Fruit fly (Drosophila melanogaster) whole organism, embryonic: Measurements from ENCODE around the gene CG5762.

Experiments
- CG10267 ChIP-seq: fragments of 200-800 bp; sonication (Bioruptor generic); optimal IDR thresholded peaks from 2 replicates; lab custom pipeline; 2018; ENCODE audit warnings: missing biosample characterization, mild to moderate bottlenecking, missing genetic modification characterization, moderate library complexity
- CG10366 ChIP-seq: fragments of 200-800 bp; sonication (Bioruptor generic); IDR thresholded peaks from 2 replicates; pipeline ENCODE4 v1.3.6; 2022; ENCODE audit warnings: missing biosample characterization, missing genetic modification characterization
- CG14860 ChIP-seq: fragments of 200-800 bp; sonication (Bioruptor generic); IDR thresholded peaks from 3 replicates; pipeline ENCODE4 v1.3.6; 2022; ENCODE audit warnings: missing biosample characterization, missing genetic modification characterization; ENCODE audit not compliant: partially characterized antibody
- CG1647 ChIP-seq: fragments of 200-800 bp; sonication (Bioruptor generic); optimal IDR thresholded peaks from 3 replicates; lab custom pipeline; 2016; ENCODE audit warnings: missing biosample characterization, missing genetic modification characterization
- CG16813 ChIP-seq: fragments of 200-800 bp; sonication (Bioruptor generic); IDR thresholded peaks from 3 replicates; pipeline ENCODE4 v1.3.6; 2022; ENCODE audit warnings: missing biosample characterization, missing genetic modification characterization; ENCODE audit not compliant: partially characterized antibody
- CG17912 ChIP-seq: fragments of 200-800 bp; sonication (Bioruptor generic); optimal IDR thresholded peaks from 2 replicates; lab custom pipeline; 2018; ENCODE audit warnings: missing biosample characterization, mild to moderate bottlenecking, missing genetic modification characterization
- CG1832 ChIP-seq: fragments of 200-800 bp; sonication (Bioruptor generic); optimal IDR thresholded peaks from 2 replicates; lab custom pipeline; 2017; ENCODE audit warnings: missing biosample characterization, mild to moderate bottlenecking, missing genetic modification characterization, inconsistent platforms
- CG2889 ChIP-seq: fragments of 200-800 bp; sonication (Bioruptor generic); IDR thresholded peaks from 3 replicates; pipeline ENCODE4 v1.3.6; 2022; ENCODE audit warnings: missing biosample characterization, missing genetic modification characterization
- CG30403 ChIP-seq: fragments of 200-800 bp; sonication (Bioruptor generic); optimal IDR thresholded peaks from 3 replicates; lab custom pipeline; 2016; ENCODE audit warnings: missing biosample characterization, missing genetic modification characterization
- CG32767 ChIP-seq: fragments of 200-800 bp; sonication (Bioruptor generic); IDR thresholded peaks from 2 replicates; pipeline ENCODE4 v1.3.6; 2022; ENCODE audit warnings: missing biosample characterization, missing genetic modification characterization
- CG34376 ChIP-seq: fragments of 200-800 bp; sonication (Bioruptor generic); optimal IDR thresholded peaks from 2 replicates; lab custom pipeline; 2018; ENCODE audit warnings: missing biosample characterization, mild to moderate bottlenecking, missing genetic modification characterization
- CG4424 ChIP-seq: fragments of 200-800 bp; sonication (Bioruptor generic); optimal IDR thresholded peaks from 3 replicates; lab custom pipeline; 2016; ENCODE audit warnings: missing biosample characterization, missing genetic modification characterization
- CG4707 ChIP-seq: fragments of 200-800 bp; sonication (Bioruptor generic); optimal IDR thresholded peaks from 2 replicates; lab custom pipeline; 2018; ENCODE audit warnings: missing biosample characterization, mild to moderate bottlenecking, missing genetic modification characterization, moderate library complexity
- CG6654 ChIP-seq: fragments of 200-800 bp; sonication (Bioruptor generic); optimal IDR thresholded peaks from 2 replicates; lab custom pipeline; 2017; ENCODE audit warnings: missing biosample characterization, mild to moderate bottlenecking, missing genetic modification characterization
- CG6791 ChIP-seq: fragments of 200-800 bp; sonication (Bioruptor generic); IDR thresholded peaks from 3 replicates; pipeline ENCODE4 v1.3.6; 2022; ENCODE audit warnings: missing biosample characterization, missing genetic modification characterization; ENCODE audit not compliant: partially characterized antibody
- CG8359 ChIP-seq: fragments of 200-800 bp; sonication (Bioruptor generic); optimal IDR thresholded peaks from 2 replicates; lab custom pipeline; 2017; ENCODE audit warnings: missing biosample characterization, mild to moderate bottlenecking, missing genetic modification characterization, borderline replicate concordance
- CG8478 ChIP-seq: fragments of >200 bp; optimal IDR thresholded peaks from 2 replicates; lab custom pipeline; 2018
- CG9215 ChIP-seq: fragments of 200-800 bp; sonication (Bioruptor generic); IDR thresholded peaks from 2 replicates; pipeline ENCODE4 v1.3.6; 2022; ENCODE audit warnings: missing biosample characterization, missing genetic modification characterization
- CTCF ChIP-seq: fragments of 200-800 bp; sonication (Bioruptor generic); optimal IDR thresholded peaks from 2 replicates; lab custom pipeline; 2017; ENCODE audit warnings: missing biosample characterization, mild to moderate bottlenecking, missing genetic modification characterization, moderate library complexity
- Dip3 ChIP-seq: fragments of 200-800 bp; sonication (Bioruptor generic); optimal IDR thresholded peaks from 3 replicates; lab custom pipeline; 2016; ENCODE audit warnings: missing biosample characterization, missing genetic modification characterization
- E2f2 ChIP-seq: fragments of 200-800 bp; sonication (Bioruptor generic); IDR thresholded peaks from 2 replicates; pipeline ENCODE4 v1.3.6; 2022; ENCODE audit warnings: missing biosample characterization, missing genetic modification characterization
- MTF-1 ChIP-seq: fragments of 200-800 bp; sonication (Bioruptor generic); optimal IDR thresholded peaks from 2 replicates; lab custom pipeline; 2018; ENCODE audit warnings: missing biosample characterization, mild to moderate bottlenecking, missing genetic modification characterization, borderline replicate concordance
- Myb ChIP-seq: fragments of 200-800 bp; sonication (Bioruptor generic); optimal IDR thresholded peaks from 2 replicates; lab custom pipeline; 2016; ENCODE audit warnings: missing biosample characterization, missing genetic modification characterization
- Rfx ChIP-seq: fragments of 200-800 bp; sonication (Bioruptor generic); IDR thresholded peaks from 2 replicates; pipeline ENCODE4 v1.3.6; 2022; ENCODE audit warnings: missing biosample characterization, missing genetic modification characterization
- Scr ChIP-seq: fragments of 200-800 bp; sonication (Bioruptor generic); IDR thresholded peaks from 2 replicates; pipeline ENCODE4 v1.3.6; 2022; ENCODE audit warnings: missing biosample characterization, missing genetic modification characterization; ENCODE audit not compliant: partially characterized antibody
- Sox102F ChIP-seq: fragments of 200-800 bp; sonication (Bioruptor generic); optimal IDR thresholded peaks from 2 replicates; lab custom pipeline; 2018; ENCODE audit warnings: missing biosample characterization, mild to moderate bottlenecking, missing genetic modification characterization, moderate library complexity
- az2 ChIP-seq: fragments of 200-800 bp; sonication (Bioruptor generic); optimal IDR thresholded peaks from 3 replicates; lab custom pipeline; 2016; ENCODE audit warnings: missing biosample characterization, missing genetic modification characterization
- bbx ChIP-seq: fragments of 200-800 bp; sonication (Bioruptor generic); IDR thresholded peaks from 2 replicates; pipeline ENCODE4 v1.3.6; 2022; ENCODE audit warnings: missing biosample characterization, missing genetic modification characterization; ENCODE audit not compliant: partially characterized antibody
- cg ChIP-seq: fragments of 200-800 bp; sonication (Bioruptor generic); optimal IDR thresholded peaks from 3 replicates; lab custom pipeline; 2019; ENCODE audit warnings: missing biosample characterization, mild to moderate bottlenecking, missing genetic modification characterization, moderate library complexity
- chinmo ChIP-seq: fragments of 200-800 bp; sonication (Bioruptor generic); IDR thresholded peaks from 4 replicates; pipeline ENCODE4 v1.3.6; 2022; ENCODE audit warnings: missing biosample characterization, missing genetic modification characterization; ENCODE audit not compliant: partially characterized antibody
- disco-r ChIP-seq: fragments of 200-800 bp; sonication (Bioruptor generic); optimal IDR thresholded peaks from 2 replicates; lab custom pipeline; 2016; ENCODE audit warnings: missing biosample characterization, missing genetic modification characterization
- fd3F ChIP-seq: fragments of 200-800 bp; sonication (Bioruptor generic); optimal IDR thresholded peaks from 2 replicates; lab custom pipeline; 2018; ENCODE audit warnings: missing biosample characterization, mild to moderate bottlenecking, missing genetic modification characterization, moderate library complexity
- hkb ChIP-seq, 2 experiments: fragments of 200-800 bp in 1 of 2; fragments of >200 bp in 1 of 2; sonication (Bioruptor generic) in 1 of 2; IDR thresholded peaks in 1 of 2; optimal IDR thresholded peaks in 1 of 2; 2 replicates each; pipeline versions ENCODE4 v1.3.6 to Lab custom; 2017 to 2022; ENCODE audit warnings: missing biosample characterization in 1 of 2, missing genetic modification characterization in 1 of 2
- klu ChIP-seq: fragments of 200-800 bp; sonication (Bioruptor generic); IDR thresholded peaks from 2 replicates; pipeline ENCODE4 v1.3.6; 2022; ENCODE audit warnings: missing biosample characterization, missing genetic modification characterization
- knrl ChIP-seq: fragments of 200-800 bp; sonication (Bioruptor generic); IDR thresholded peaks from 3 replicates; pipeline ENCODE4 v1.3.6; 2022; ENCODE audit warnings: missing biosample characterization, missing genetic modification characterization; ENCODE audit not compliant: partially characterized antibody
- lola ChIP-seq, 3 experiments: fragments of >200 bp in 2 of 3; fragments of 200-800 bp in 1 of 3; sonication (Bioruptor generic) in 1 of 3; optimal IDR thresholded peaks; 2 replicates each; lab custom pipeline; 2017 to 2019; ENCODE audit warnings: missing biosample characterization in 3 of 3, missing genetic modification characterization in 3 of 3, mild to moderate bottlenecking in 1 of 3, moderate library complexity in 1 of 3
- onecut ChIP-seq: fragments of 200-800 bp; sonication (Bioruptor generic); IDR thresholded peaks from 2 replicates; pipeline ENCODE4 v1.3.6; 2022; ENCODE audit warnings: missing biosample characterization, missing genetic modification characterization
- otp ChIP-seq: fragments of 200-800 bp; sonication (Bioruptor generic); IDR thresholded peaks from 3 replicates; pipeline ENCODE4, ENCODE4 v1.3.6; 2022; ENCODE audit warnings: missing biosample characterization, missing genetic modification characterization
- peb ChIP-seq: fragments of 200-800 bp; sonication (Bioruptor generic); IDR thresholded peaks from 2 replicates; pipeline ENCODE4 v1.3.6; 2022; ENCODE audit warnings: missing biosample characterization, missing genetic modification characterization
- phol ChIP-seq: fragments of 200-800 bp; sonication (Bioruptor generic); optimal IDR thresholded peaks from 3 replicates; lab custom pipeline; 2018; ENCODE audit warnings: missing biosample characterization, mild to moderate bottlenecking, missing genetic modification characterization, moderate library complexity
- row ChIP-seq: fragments of 200-800 bp; sonication (Bioruptor generic); IDR thresholded peaks from 3 replicates; pipeline ENCODE4 v1.3.6; 2022; ENCODE audit warnings: missing biosample characterization, missing genetic modification characterization
- sens ChIP-seq: fragments of 200-800 bp; sonication (Bioruptor generic); peaks from one replicate; lab custom pipeline; 2016; ENCODE audit warnings: missing biosample characterization, missing genetic modification characterization
- seq ChIP-seq: fragments of 200-800 bp; sonication (Bioruptor generic); IDR thresholded peaks from 2 replicates; pipeline ENCODE4 v1.3.6; 2022; ENCODE audit warnings: missing biosample characterization, missing genetic modification characterization
- sna ChIP-seq: fragments of 200-800 bp; sonication (Bioruptor generic); IDR thresholded peaks from 2 replicates; pipeline ENCODE4 v1.3.6; 2022; ENCODE audit warnings: missing biosample characterization, missing genetic modification characterization; ENCODE audit not compliant: partially characterized antibody
- sob ChIP-seq: fragments of 200-800 bp; sonication (Bioruptor generic); IDR thresholded peaks from 2 replicates; pipeline ENCODE4 v1.3.6; 2022; ENCODE audit warnings: missing biosample characterization, missing genetic modification characterization
- unc-4 ChIP-seq: fragments of 200-800 bp; sonication (Bioruptor generic); IDR thresholded peaks from 2 replicates; pipeline ENCODE4 v1.3.6; 2022; ENCODE audit warnings: missing biosample characterization, missing genetic modification characterization; ENCODE audit not compliant: partially characterized antibody
- vfl ChIP-seq: fragments of 200-800 bp; sonication (Bioruptor generic); optimal IDR thresholded peaks from 2 replicates; lab custom pipeline; 2016; ENCODE audit warnings: missing biosample characterization, missing genetic modification characterization
- zen ChIP-seq: fragments of 200-800 bp; sonication (Bioruptor generic); optimal IDR thresholded peaks from 3 replicates; lab custom pipeline; 2018; ENCODE audit warnings: missing biosample characterization, mild to moderate bottlenecking, missing genetic modification characterization, moderate library complexity

The CG5762 gene

dm6 chr3R:24320342-24320711, 41.2 kb downstream of the CG5762 start (continued):
- no peak for TF ChIP-seq az2 (GFP tag; lab: Kevin White, UChicago)
- no peak for TF ChIP-seq vfl (GFP tag; lab: Kevin White, UChicago)
- peak; percentile 45; the same call in 1 of the 2 replicates for TF ChIP-seq onecut (GFP tag; lab: Robert Waterston, UW)
- no peak for TF ChIP-seq sob (GFP tag; lab: Robert Waterston, UW)
- TF ChIP-seq cg (GFP tag; lab: Kevin White, UChicago), result peak; percentile 97
- peak; percentile 81; the same call in 3 of the 4 replicates for TF ChIP-seq chinmo (GFP tag; lab: Robert Waterston, UW)
- TF ChIP-seq MTF-1 (GFP tag; lab: Kevin White, UChicago), result no peak
- no peak for TF ChIP-seq CG10366 (GFP tag; lab: Robert Waterston, UW)
- TF ChIP-seq sens, result peak; percentile 90
- TF ChIP-seq zen (tag; lab: Kevin White, UChicago), result peak; percentile 2
- TF ChIP-seq Scr (GFP tag; lab: Robert Waterston, UW), result peak; percentile 68
- TF ChIP-seq unc-4 (GFP tag; lab: Robert Waterston, UW), result peak; percentile 63
- no peak for TF ChIP-seq CG1647 (GFP tag; lab: Kevin White, UChicago)
- no peak for TF ChIP-seq fd3F (GFP tag; lab: Kevin White, UChicago)
- peak; percentile 52; the same call in 1 of the 2 replicates for TF ChIP-seq Rfx (GFP tag; lab: Robert Waterston, UW)
- TF ChIP-seq sna, result peak; percentile 23; the same call in 1 of the 2 replicates
- 0 out of 3 replicates have a peak, but pooled peaks have one; percentile 30 for TF ChIP-seq otp (GFP tag; lab: Robert Waterston, UW)
- TF ChIP-seq peb, result no peak
- TF ChIP-seq CG10267, result no peak
- TF ChIP-seq phol (tag; lab: Kevin White, UChicago), result peak; percentile 98
- peak; percentile 84 for TF ChIP-seq bbx (GFP tag; lab: Robert Waterston, UW)
- no peak for TF ChIP-seq klu
- TF ChIP-seq CG8478, result peak; percentile 88
- TF ChIP-seq hkb (optimal IDR thresholded peaks at IDR 0.05; lab: Kevin White, UChicago), result no peak
- peak; percentile 27; the same call in 1 of the 2 replicates for TF ChIP-seq hkb (GFP tag; IDR thresholded peaks at IDR 0.05; lab: Robert Waterston, UW)
- TF ChIP-seq CG17912, result peak; percentile 25
- peak; percentile 99 for TF ChIP-seq Myb (GFP tag; lab: Kevin White, UChicago)
- TF ChIP-seq CG9215 (GFP tag; lab: Robert Waterston, UW), result no peak
- TF ChIP-seq Dip3 (GFP tag; lab: Kevin White, UChicago), result no peak
- peak; percentile 88 for TF ChIP-seq E2f2 (GFP tag; lab: Robert Waterston, UW)
- TF ChIP-seq seq, result peak; percentile 82
- TF ChIP-seq CG16813 (GFP tag; lab: Robert Waterston, UW), result peak; percentile 57
- peak; percentile 10 for TF ChIP-seq CG34376 (GFP tag; lab: Kevin White, UChicago)
- no peak for TF ChIP-seq CG4424
- TF ChIP-seq CG2889 (GFP tag; lab: Robert Waterston, UW), result no peak
- no peak for TF ChIP-seq CG8359 (GFP tag; lab: Kevin White, UChicago)
- TF ChIP-seq CG32767 (GFP tag; lab: Robert Waterston, UW), result 0 out of 2 replicates have a peak, but pooled peaks have one; percentile 24
- peak; percentile 16; the same call in 1 of the 3 replicates for TF ChIP-seq row (GFP tag; lab: Robert Waterston, UW)
- peak; percentile 66 for TF ChIP-seq CG1832 (GFP tag; lab: Kevin White, UChicago)
- peak; percentile 81 for TF ChIP-seq CG6791 (GFP tag; lab: Robert Waterston, UW)
- TF ChIP-seq lola (GFP tag; optimal IDR thresholded peaks at IDR 0.05; lab: Kevin White, UChicago), result no peak
- TF ChIP-seq CTCF (GFP tag; lab: Kevin White, UChicago), result no peak
- TF ChIP-seq CG4707 (GFP tag; lab: Kevin White, UChicago), result no peak
- no peak for TF ChIP-seq disco-r
- no peak for TF ChIP-seq Sox102F (GFP tag; lab: Kevin White, UChicago)
- TF ChIP-seq CG6654, result no peak
- TF ChIP-seq knrl (GFP tag; lab: Robert Waterston, UW), result peak; percentile 63
- peak; percentile 11; the same call in 1 of the 3 replicates for TF ChIP-seq CG14860
- peak; percentile 6 for TF ChIP-seq CG30403
- TF ChIP-seq, all 482 proteins: peak for 84
